Worm (Caenorhabditis elegans): ENCODE measurements around the gene C25E10.17.

C25E10.17 gene

ce11 chrV:9094976-9095375, 47.6 kb upstream of the C25E10.17 start:
- peak in 1 of 2 experiments; percentile 14 for TF ChIP-seq lin-35 (GFP tag; optimal IDR thresholded peaks at IDR 0.05)
- peak; percentile 20 for TF ChIP-seq skn-1 (tag; optimal IDR thresholded peaks at IDR 0.05)
- TF ChIP-seq egl-27 (tag; optimal IDR thresholded peaks at IDR 0.05): no peak
- peak; percentile 80 for TF ChIP-seq nhr-19 (GFP tag; conservative IDR thresholded peaks at IDR 0.05)

- TF ChIP-seq ets-5 (GFP tag; IDR thresholded peaks at IDR 0.05) (no peak), unc-30 (tag; optimal IDR thresholded peaks at IDR 0.05) (no peak), snpc-4 (tag; optimal IDR thresholded peaks at IDR 0.05) (no peak), snu-23 (GFP tag; optimal IDR thresholded peaks at IDR 0.05) (peak; percentile 89), nhr-90 (tag; optimal IDR thresholded peaks at IDR 0.05; ENCODE audit: poor library complexity) (peak; percentile 78), lir-3 (tag; optimal IDR thresholded peaks at IDR 0.05; ENCODE audit: poor library complexity) (peak; percentile 59), pag-3 (tag; optimal IDR thresholded peaks at IDR 0.05; ENCODE audit: borderline replicate concordance, insufficient read depth) (peak; percentile 47), swsn-7 (tag; optimal IDR thresholded peaks at IDR 0.05) (peak; percentile 62), isw-1 (GFP tag; IDR thresholded peaks at IDR 0.05) (no peak), elt-3 (tag; optimal IDR thresholded peaks at IDR 0.05) (peak in 2 of 6 experiments; percentile 40 to 44), mab-9 (GFP tag; IDR thresholded peaks at IDR 0.05) (no peak), nhr-19 (GFP tag; conservative IDR thresholded peaks at IDR 0.05) (peak; percentile 100), hpl-2 (GFP tag; optimal IDR thresholded peaks at IDR 0.05) (no peak), lin-13 (GFP tag; optimal IDR thresholded peaks at IDR 0.05) (no peak), ztf-4 (tag; optimal IDR thresholded peaks at IDR 0.05) (no peak), Y116A8C.19 (tag; optimal IDR thresholded peaks at IDR 0.05; ENCODE audit: borderline replicate concordance) (no peak), aha-1 (tag; optimal IDR thresholded peaks at IDR 0.05) (no peak), unc-98 (GFP tag; IDR thresholded peaks at IDR 0.05) (no peak), unc-62 (GFP tag; optimal IDR thresholded peaks at IDR 0.05) (no peak), hlh-17 (GFP tag; optimal IDR thresholded peaks at IDR 0.05; ENCODE audit: borderline replicate concordance) (no peak), nhr-237 (tag; optimal IDR thresholded peaks at IDR 0.05) (no peak), fos-1 (tag; optimal IDR thresholded peaks at IDR 0.05) (no peak), nhr-11 (tag; optimal IDR thresholded peaks at IDR 0.05) (no peak), lin-15B (tag; optimal IDR thresholded peaks at IDR 0.05) (no peak), nhr-47 (tag; optimal IDR thresholded peaks at IDR 0.05) (peak; percentile 67), nhr-77 (tag; optimal IDR thresholded peaks at IDR 0.05) (no peak), efl-1 (optimal IDR thresholded peaks at IDR 0.05) (peak in 1 of 2 experiments; percentile 18), efl-1 (GFP tag; optimal IDR thresholded peaks at IDR 0.05 in 1 of 2) (peak in 1 of 2 experiments; percentile 93), ceh-8 (GFP tag; optimal IDR thresholded peaks at IDR 0.05) (no peak), tlp-1 (tag; optimal IDR thresholded peaks at IDR 0.05) (no peak), C16A3.4 (tag; optimal IDR thresholded peaks at IDR 0.05) (peak; percentile 54), nhr-28 (tag; optimal IDR thresholded peaks at IDR 0.05) (no peak), ceh-90 (tag; optimal IDR thresholded peaks at IDR 0.05) (no peak), lin-35 (GFP tag; optimal IDR thresholded peaks at IDR 0.05) (peak; percentile 52 to 83), sup-37 (GFP tag; optimal IDR thresholded peaks at IDR 0.05) (peak; percentile 33), ceh-82 (tag; optimal IDR thresholded peaks at IDR 0.05) (no peak), grh-1 (GFP tag; IDR thresholded peaks at IDR 0.05) (peak; percentile 52), tbx-2 (tag; optimal IDR thresholded peaks at IDR 0.05) (peak; percentile 77), unc-130 (tag; optimal IDR thresholded peaks at IDR 0.05) (peak; percentile 95), dsc-1 (tag; optimal IDR thresholded peaks at IDR 0.05) (no peak), egl-27 (tag; optimal IDR thresholded peaks at IDR 0.05) (no peak), fkh-10 (GFP tag; optimal IDR thresholded peaks at IDR 0.05) (no peak), nhr-85 (tag) (peak; percentile 95), blmp-1 (tag; optimal IDR thresholded peaks at IDR 0.05) (no peak), aly-2 (tag; optimal IDR thresholded peaks at IDR 0.05) (no peak), sox-4 (tag; optimal IDR thresholded peaks at IDR 0.05) (no peak), pqm-1 (tag; optimal IDR thresholded peaks at IDR 0.05) (no peak), zip-4 (GFP tag; optimal IDR thresholded peaks at IDR 0.05) (no peak), sptf-1 (tag; optimal IDR thresholded peaks at IDR 0.05) (no peak), nhr-76 (tag; optimal IDR thresholded peaks at IDR 0.05) (no peak)
Measured at ce11 chrV:9094060-9094628, 46.7 kb upstream of the C25E10.17 start.
